Worm (Caenorhabditis elegans): ENCODE results near the gene srr-9.

DNA sequence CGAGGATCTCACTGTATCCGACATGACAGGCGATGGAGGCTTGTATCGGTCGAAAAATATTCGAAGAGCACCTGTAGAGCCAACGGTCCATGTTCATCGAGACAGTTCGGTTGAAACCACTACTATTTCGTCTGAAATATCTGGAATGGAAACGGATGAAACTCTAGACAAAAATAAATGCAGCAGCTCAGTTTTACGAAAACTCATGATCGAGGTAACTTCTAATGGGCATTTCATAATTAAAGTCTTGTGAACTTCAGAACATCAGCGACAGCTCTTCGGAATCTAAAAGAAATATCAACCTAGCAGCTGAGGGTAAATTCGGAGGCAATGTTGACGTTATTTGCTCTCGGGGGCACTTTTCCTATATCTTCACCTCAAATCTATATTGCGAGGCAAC is 37.4 kb downstream of the srr-9 start:
- no peak for TF ChIP-seq lin-13 (tag; optimal IDR thresholded peaks at IDR 0.05)
- TF ChIP-seq ceh-39 (tag; optimal IDR thresholded peaks at IDR 0.05), result no peak
- TF ChIP-seq ztf-11 (tag; optimal IDR thresholded peaks at IDR 0.05), result no peak
- TF ChIP-seq unc-62 (GFP tag; optimal IDR thresholded peaks at IDR 0.05), result no peak
- no peak for TF ChIP-seq elt-3 (tag; optimal IDR thresholded peaks at IDR 0.05)
- TF ChIP-seq sptf-1 (tag; optimal IDR thresholded peaks at IDR 0.05), result no peak
- no peak for TF ChIP-seq cnd-1 (tag; optimal IDR thresholded peaks at IDR 0.05)
- TF ChIP-seq elt-1 (tag; optimal IDR thresholded peaks at IDR 0.05; ENCODE audit: borderline replicate concordance, insufficient read depth), result no peak
- TF ChIP-seq pha-4 (tag; optimal IDR thresholded peaks at IDR 0.05), result no peak

All from whole organism, mixed stage, embryonic.